Fruit fly (Drosophila melanogaster) whole organism, embryonic: Measurements from ENCODE around the gene Pis.

ENCODE experiments used
- Abd-B ChIP-seq: fragments of 200-800 bp; sonication (Bioruptor generic); optimal IDR thresholded peaks from 2 replicates; lab custom pipeline; 2018; ENCODE audit warnings: missing biosample characterization, mild to moderate bottlenecking, missing genetic modification characterization, moderate library complexity
- CG10147 ChIP-seq: fragments of 200-800 bp; sonication (Bioruptor generic); optimal IDR thresholded peaks from 2 replicates; lab custom pipeline; 2019; ENCODE audit warnings: missing biosample characterization, mild to moderate bottlenecking, missing genetic modification characterization, moderate library complexity
- CG10209 ChIP-seq: fragments of 200-800 bp; sonication (Bioruptor generic); optimal IDR thresholded peaks from 3 replicates; lab custom pipeline; 2017; ENCODE audit warnings: missing biosample characterization, mild to moderate bottlenecking, missing genetic modification characterization, missing genetic modification reagents
- CG10565 ChIP-seq: fragments of 200-800 bp; sonication (Bioruptor generic); optimal IDR thresholded peaks from 3 replicates; lab custom pipeline; 2016; ENCODE audit warnings: missing biosample characterization, mild to moderate bottlenecking, missing genetic modification characterization
- CG11723 ChIP-seq: fragments of 200-800 bp; sonication (Bioruptor generic); optimal IDR thresholded peaks from 2 replicates; lab custom pipeline; 2017; ENCODE audit warnings: missing biosample characterization, mild to moderate bottlenecking, missing genetic modification characterization
- CG12219 ChIP-seq: fragments of 200-800 bp; sonication (Bioruptor generic); optimal IDR thresholded peaks from 3 replicates; lab custom pipeline; 2018; ENCODE audit warnings: missing biosample characterization, mild to moderate bottlenecking, missing genetic modification characterization
- CG12391 ChIP-seq: fragments of 200-800 bp; sonication (Bioruptor generic); optimal IDR thresholded peaks from 3 replicates; lab custom pipeline; 2018; ENCODE audit warnings: missing biosample characterization, mild to moderate bottlenecking, missing genetic modification characterization, moderate library complexity
- CG14441 ChIP-seq: fragments of 200-800 bp; sonication (Bioruptor generic); IDR thresholded peaks from 2 replicates; pipeline ENCODE4 v1.3.6; 2022; ENCODE audit warnings: missing biosample characterization, missing genetic modification characterization
- CG14667 ChIP-seq: fragments of 200-800 bp; sonication (Bioruptor generic); IDR thresholded peaks from 2 replicates; pipeline ENCODE4 v1.3.6; 2022; ENCODE audit warnings: missing biosample characterization, missing genetic modification characterization
- CG14710 ChIP-seq: fragments of 200-800 bp; sonication (Bioruptor generic); optimal IDR thresholded peaks from 3 replicates; lab custom pipeline; 2019; ENCODE audit warnings: missing biosample characterization, mild to moderate bottlenecking, missing genetic modification characterization, moderate library complexity
- CG17328 ChIP-seq: fragments of 200-800 bp; sonication (Bioruptor generic); IDR thresholded peaks from 2 replicates; pipeline ENCODE4 v1.3.6; 2022; ENCODE audit warnings: missing biosample characterization, missing genetic modification characterization
- CG18599 ChIP-seq: fragments of 200-800 bp; sonication (Bioruptor generic); optimal IDR thresholded peaks from 3 replicates; lab custom pipeline; 2017; ENCODE audit warnings: missing biosample characterization, missing genetic modification characterization, mild to moderate bottlenecking, moderate library complexity, missing genetic modification reagents
- CG2199 ChIP-seq: fragments of 200-800 bp; sonication (Bioruptor generic); IDR thresholded peaks from 3 replicates; pipeline ENCODE4 v1.3.6; 2022; ENCODE audit warnings: missing biosample characterization, missing genetic modification characterization
- CG3065 ChIP-seq: fragments of 200-800 bp; sonication (Bioruptor generic); optimal IDR thresholded peaks from 2 replicates; lab custom pipeline; 2016; ENCODE audit warnings: missing biosample characterization, missing genetic modification characterization
- CG34376 ChIP-seq: fragments of 200-800 bp; sonication (Bioruptor generic); optimal IDR thresholded peaks from 2 replicates; lab custom pipeline; 2018; ENCODE audit warnings: missing biosample characterization, mild to moderate bottlenecking, missing genetic modification characterization
- CG3847 ChIP-seq: fragments of 200-800 bp; sonication (Bioruptor generic); IDR thresholded peaks from 2 replicates; pipeline ENCODE4 v1.3.6; 2022; ENCODE audit warnings: missing biosample characterization, missing genetic modification characterization
- CG4282 ChIP-seq: fragments of 200-800 bp; sonication (Bioruptor generic); optimal IDR thresholded peaks from 2 replicates; lab custom pipeline; 2016; ENCODE audit warnings: missing biosample characterization, missing genetic modification characterization
- CG4617 ChIP-seq: fragments of 200-800 bp; sonication (Bioruptor generic); optimal IDR thresholded peaks from 3 replicates; lab custom pipeline; 2016; ENCODE audit warnings: missing biosample characterization, missing genetic modification characterization, borderline replicate concordance
- CG5953 ChIP-seq: fragments of 200-800 bp; sonication (Bioruptor generic); IDR thresholded peaks from 2 replicates; pipeline ENCODE4 v1.3.6; 2022; ENCODE audit warnings: missing biosample characterization, missing genetic modification characterization
- CG6175 ChIP-seq: fragments of 200-800 bp; sonication (Bioruptor generic); IDR thresholded peaks from 3 replicates; pipeline ENCODE4 v1.3.6; 2022; ENCODE audit warnings: missing biosample characterization, missing genetic modification characterization
- CG6654 ChIP-seq: fragments of 200-800 bp; sonication (Bioruptor generic); optimal IDR thresholded peaks from 2 replicates; lab custom pipeline; 2017; ENCODE audit warnings: missing biosample characterization, mild to moderate bottlenecking, missing genetic modification characterization
- Chrac-16 ChIP-seq: fragments of 200-800 bp; sonication (Bioruptor generic); optimal IDR thresholded peaks from 3 replicates; lab custom pipeline; 2016; ENCODE audit warnings: missing biosample characterization, missing genetic modification characterization
- D ChIP-seq, 2 experiments: fragments of 200-800 bp in 1 of 2; fragments of >200 bp in 1 of 2; sonication (Bioruptor generic) in 1 of 2; optimal IDR thresholded peaks; 2 replicates in 1 of 2; 3 replicates in 1 of 2; lab custom pipeline; 2017; ENCODE audit warnings: mild to moderate bottlenecking in 1 of 2, missing biosample characterization in 1 of 2, missing genetic modification characterization in 1 of 2, missing genetic modification reagents in 1 of 2
- Hmr ChIP-seq: fragments of 200-800 bp; sonication (Bioruptor generic); optimal IDR thresholded peaks from 3 replicates; lab custom pipeline; 2017; ENCODE audit warnings: mild to moderate bottlenecking, missing biosample characterization, missing genetic modification reagents, missing genetic modification characterization
- Hmx ChIP-seq: fragments of 200-800 bp; sonication (Bioruptor generic); optimal IDR thresholded peaks from 2 replicates; lab custom pipeline; 2016; ENCODE audit warnings: missing biosample characterization, missing genetic modification characterization
- Lhr ChIP-seq: fragments of 200-800 bp; sonication (Bioruptor generic); optimal IDR thresholded peaks from 3 replicates; lab custom pipeline; 2017; ENCODE audit warnings: mild to moderate bottlenecking, missing biosample characterization, missing genetic modification reagents, missing genetic modification characterization
- Lpt ChIP-seq: fragments of >200 bp; optimal IDR thresholded peaks from 2 replicates; lab custom pipeline; 2018; ENCODE audit warnings: missing biosample characterization, missing genetic modification characterization
- NFAT ChIP-seq: fragments of 200-800 bp; sonication (Bioruptor generic); IDR thresholded peaks from 2 replicates; pipeline ENCODE4 v1.3.6; 2022; ENCODE audit warnings: missing biosample characterization, missing genetic modification characterization
- Nf-YB ChIP-seq: fragments of 200-800 bp; sonication (Bioruptor generic); optimal IDR thresholded peaks from 3 replicates; lab custom pipeline; 2019; ENCODE audit warnings: missing biosample characterization, mild to moderate bottlenecking, missing genetic modification characterization, moderate library complexity
- NfI ChIP-seq: fragments of 200-800 bp; sonication (Bioruptor generic); optimal IDR thresholded peaks from 3 replicates; lab custom pipeline; 2018; ENCODE audit warnings: missing biosample characterization, mild to moderate bottlenecking, missing genetic modification characterization, moderate library complexity
- Oli ChIP-seq: fragments of 200-800 bp; sonication (Bioruptor generic); optimal IDR thresholded peaks from 2 replicates; lab custom pipeline; 2018; ENCODE audit warnings: missing biosample characterization, mild to moderate bottlenecking, missing genetic modification characterization, moderate library complexity
- Opbp ChIP-seq: fragments of 200-800 bp; sonication (Bioruptor generic); IDR thresholded peaks from 3 replicates; pipeline ENCODE4 v1.3.6; 2022; ENCODE audit warnings: missing biosample characterization, missing genetic modification characterization; ENCODE audit not compliant: partially characterized antibody
- Scr ChIP-seq: fragments of 200-800 bp; sonication (Bioruptor generic); IDR thresholded peaks from 2 replicates; pipeline ENCODE4 v1.3.6; 2022; ENCODE audit warnings: missing biosample characterization, missing genetic modification characterization; ENCODE audit not compliant: partially characterized antibody
- al ChIP-seq: fragments of 200-800 bp; sonication (Bioruptor generic); IDR thresholded peaks from 2 replicates; pipeline ENCODE4 v1.3.6; 2022; ENCODE audit warnings: missing biosample characterization, missing genetic modification characterization
- cato ChIP-seq: fragments of 200-800 bp; sonication (Bioruptor generic); optimal IDR thresholded peaks from 2 replicates; lab custom pipeline; 2016; ENCODE audit warnings: missing biosample characterization, missing genetic modification characterization, borderline replicate concordance
- da ChIP-seq: fragments of 200-800 bp; sonication (Bioruptor generic); optimal IDR thresholded peaks from 2 replicates; lab custom pipeline; 2016; ENCODE audit warnings: missing biosample characterization, missing genetic modification characterization
- emc ChIP-seq: fragments of 200-800 bp; sonication (Bioruptor generic); optimal IDR thresholded peaks from 2 replicates; lab custom pipeline; 2016; ENCODE audit warnings: missing biosample characterization, missing genetic modification characterization
- esg ChIP-seq: fragments of 200-800 bp; sonication (Bioruptor generic); conservative IDR thresholded peaks from 2 replicates; pipeline ENCODE4 v1.3.6; 2022; ENCODE audit warnings: missing biosample characterization, missing genetic modification characterization
- ind ChIP-seq: fragments of 200-800 bp; sonication (Bioruptor generic); optimal IDR thresholded peaks from 3 replicates; lab custom pipeline; 2016; ENCODE audit warnings: missing biosample characterization, missing genetic modification characterization
- jing ChIP-seq: fragments of 200-800 bp; sonication (Bioruptor generic); optimal IDR thresholded peaks from 2 replicates; lab custom pipeline; 2018; ENCODE audit warnings: missing biosample characterization, mild to moderate bottlenecking, missing genetic modification characterization
- jumu ChIP-seq: fragments of 200-800 bp; sonication (Bioruptor generic); optimal IDR thresholded peaks from 3 replicates; lab custom pipeline; 2016; ENCODE audit warnings: missing biosample characterization, missing genetic modification characterization
- lab ChIP-seq: fragments of 200-800 bp; sonication (Bioruptor generic); optimal IDR thresholded peaks from 3 replicates; lab custom pipeline; 2017; ENCODE audit warnings: missing biosample characterization, missing genetic modification characterization, mild to moderate bottlenecking, moderate library complexity, missing genetic modification reagents
- phol ChIP-seq: fragments of 200-800 bp; sonication (Bioruptor generic); optimal IDR thresholded peaks from 3 replicates; lab custom pipeline; 2018; ENCODE audit warnings: missing biosample characterization, mild to moderate bottlenecking, missing genetic modification characterization, moderate library complexity
- row ChIP-seq: fragments of 200-800 bp; sonication (Bioruptor generic); IDR thresholded peaks from 3 replicates; pipeline ENCODE4 v1.3.6; 2022; ENCODE audit warnings: missing biosample characterization, missing genetic modification characterization
- sc ChIP-seq, 3 experiments: fragments of >200 bp in 2 of 3; fragments of 200-800 bp in 1 of 3; sonication (Bioruptor generic) in 1 of 3; optimal IDR thresholded peaks; 2 replicates in 2 of 3; 3 replicates in 1 of 3; lab custom pipeline; 2017; ENCODE audit warnings: mild to moderate bottlenecking in 1 of 3, missing biosample characterization in 1 of 3, missing genetic modification characterization in 1 of 3, missing genetic modification reagents in 1 of 3
- sqz ChIP-seq: fragments of 200-800 bp; sonication (Bioruptor generic); optimal IDR thresholded peaks from 3 replicates; lab custom pipeline; 2018; ENCODE audit warnings: missing biosample characterization, mild to moderate bottlenecking, missing genetic modification characterization
- wor ChIP-seq: fragments of 200-800 bp; sonication (Bioruptor generic); IDR thresholded peaks from 2 replicates; pipeline ENCODE4 v1.3.6; 2022; ENCODE audit warnings: missing biosample characterization, missing genetic modification characterization
- yki ChIP-seq: fragments of >200 bp; optimal IDR thresholded peaks from 3 replicates; lab custom pipeline; 2018
- zf30C ChIP-seq: fragments of 200-800 bp; sonication (Bioruptor generic); optimal IDR thresholded peaks from 3 replicates; lab custom pipeline; 2018; ENCODE audit warnings: missing biosample characterization, mild to moderate bottlenecking, missing genetic modification characterization

Gene Pis

DNA sequence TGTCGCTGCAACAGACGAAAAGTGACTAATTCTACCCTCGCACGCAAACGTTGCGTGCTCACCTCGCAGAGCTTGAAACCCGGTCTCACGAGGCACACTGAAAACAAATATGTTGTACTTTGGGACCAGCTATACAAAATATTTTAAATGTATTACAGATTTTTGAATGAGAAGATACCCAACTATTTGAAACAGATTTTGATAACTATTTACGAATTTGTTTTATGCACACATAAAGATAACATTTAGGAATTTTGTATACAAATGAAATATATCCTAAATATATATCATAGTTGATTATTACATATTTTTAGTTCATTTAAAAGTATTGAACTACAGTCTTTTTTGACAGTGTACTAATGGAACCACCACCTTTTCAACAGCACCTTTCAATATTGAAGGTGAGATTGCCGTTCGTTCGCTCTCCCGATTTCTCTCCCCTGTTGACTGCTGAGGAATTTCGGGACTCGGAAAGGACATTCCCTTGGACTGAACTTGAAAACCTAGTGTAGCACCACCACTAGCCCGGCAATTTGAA lies 32.5 kb downstream of the Pis start, which contains the start of gene CG15646 (continued):
- TF ChIP-seq CG12219 (GFP tag; lab: Kevin White, UChicago), result peak; percentile 47
- 0 out of 2 replicates have a peak, but pooled peaks have one; percentile 13 for TF ChIP-seq wor (GFP tag; lab: Robert Waterston, UW)
- peak; percentile 37 for TF ChIP-seq lab (GFP tag; lab: Kevin White, UChicago)
- TF ChIP-seq CG14710, result peak; percentile 93
- TF ChIP-seq jumu (GFP tag; lab: Kevin White, UChicago), result no peak
- TF ChIP-seq da (GFP tag; lab: Kevin White, UChicago), result no peak
- peak; percentile 72 for TF ChIP-seq Oli (tag; lab: Kevin White, UChicago)
- TF ChIP-seq jing (GFP tag; lab: Kevin White, UChicago), result no peak
- peak; percentile 65 for TF ChIP-seq sqz (GFP tag; lab: Kevin White, UChicago)
- TF ChIP-seq NfI (GFP tag; lab: Kevin White, UChicago), result no peak
- TF ChIP-seq CG11723 (GFP tag; lab: Kevin White, UChicago), result peak; percentile 39
- TF ChIP-seq CG3065 (GFP tag; lab: Kevin White, UChicago), result no peak
- 0 out of 2 replicates have a peak, but pooled peaks have one; percentile 5 for TF ChIP-seq esg (GFP tag; lab: Robert Waterston, UW)
- no peak for TF ChIP-seq CG4282 (GFP tag; lab: Kevin White, UChicago)
- TF ChIP-seq Lhr (GFP tag; lab: Kevin White, UChicago), result peak; percentile 43
- TF ChIP-seq CG10565 (GFP tag; lab: Kevin White, UChicago), result no peak
- TF ChIP-seq Nf-YB (GFP tag; lab: Kevin White, UChicago), result peak; percentile 70
- TF ChIP-seq CG12391, result peak; percentile 87
- TF ChIP-seq CG34376 (GFP tag; lab: Kevin White, UChicago), result no peak
- 0 out of 2 replicates have a peak, but pooled peaks have one; percentile 6 for TF ChIP-seq NFAT (GFP tag; lab: Robert Waterston, UW)
- TF ChIP-seq CG14667 (GFP tag; lab: Robert Waterston, UW), result peak; percentile 28; the same call in 1 of the 2 replicates
- TF ChIP-seq row (GFP tag; lab: Robert Waterston, UW), result peak; percentile 74
- TF ChIP-seq sc (optimal IDR thresholded peaks at IDR 0.05; lab: Kevin White, UChicago), result no peak
- TF ChIP-seq sc (GFP tag; optimal IDR thresholded peaks at IDR 0.05; lab: Kevin White, UChicago), result peak; percentile 58
- TF ChIP-seq CG17328 (GFP tag; lab: Robert Waterston, UW), result peak; percentile 64
- TF ChIP-seq CG18599 (GFP tag; lab: Kevin White, UChicago), result peak; percentile 48
- no peak for TF ChIP-seq CG3847 (GFP tag; lab: Robert Waterston, UW)
- TF ChIP-seq Chrac-16 (GFP tag; lab: Kevin White, UChicago), result peak; percentile 70
- peak; percentile 72 for TF ChIP-seq CG10209
- TF ChIP-seq Lpt (GFP tag; lab: Kevin White, UChicago), result no peak
- TF ChIP-seq CG4617, result peak; percentile 6
- peak; percentile 49 for TF ChIP-seq Abd-B (GFP tag; lab: Kevin White, UChicago)
- TF ChIP-seq Hmr, result peak; percentile 29
- no peak for TF ChIP-seq emc (GFP tag; lab: Kevin White, UChicago)
- peak; percentile 32 for TF ChIP-seq ind (GFP tag; lab: Kevin White, UChicago)
- no peak for TF ChIP-seq CG6175
- peak; percentile 67; the same call in 2 of the 3 replicates for TF ChIP-seq Opbp (GFP tag; lab: Robert Waterston, UW)
- no peak for TF ChIP-seq Scr
- TF ChIP-seq CG5953 (GFP tag; lab: Robert Waterston, UW), result no peak
- no peak for TF ChIP-seq al (GFP tag; lab: Robert Waterston, UW)
- TF ChIP-seq D (optimal IDR thresholded peaks at IDR 0.05; lab: Kevin White, UChicago), result no peak
- peak; percentile 70 for TF ChIP-seq D (GFP tag; optimal IDR thresholded peaks at IDR 0.05; lab: Kevin White, UChicago)
- TF ChIP-seq Hmx (GFP tag; lab: Kevin White, UChicago), result no peak
- no peak for TF ChIP-seq yki
- no peak for TF ChIP-seq CG14441 (GFP tag; lab: Robert Waterston, UW)
- no peak for TF ChIP-seq CG6654 (GFP tag; lab: Kevin White, UChicago)
- TF ChIP-seq zf30C (GFP tag; lab: Kevin White, UChicago), result peak; percentile 92
- TF ChIP-seq cato (GFP tag; lab: Kevin White, UChicago), result peak; percentile 43
- TF ChIP-seq CG2199 (GFP tag; lab: Robert Waterston, UW), result no peak
- peak; percentile 87 for TF ChIP-seq phol (tag; lab: Kevin White, UChicago)
- no peak for TF ChIP-seq CG10147 (GFP tag; lab: Kevin White, UChicago)
